Fruit fly (Drosophila melanogaster) whole organism, adult: ENCODE results near the gene CG7179.
"Not testable (repeated sequence)": the region's sequence is repeated elsewhere in the genome, so short reads cannot be mapped to it uniquely, and the experiment has no call there.

ENCODE experiments used
- CG11617 ChIP-seq: fragments of 200-800 bp; sonication (Bioruptor generic); optimal IDR thresholded peaks from 2 replicates; lab custom pipeline; 2017; ENCODE audit warnings: mild to moderate bottlenecking, missing biosample characterization, missing genetic modification reagents, missing genetic modification characterization
- CG12768 ChIP-seq: fragments of 200-800 bp; sonication (Bioruptor generic); optimal IDR thresholded peaks from 2 replicates; lab custom pipeline; 2017; ENCODE audit warnings: missing biosample characterization, missing genetic modification characterization, mild to moderate bottlenecking, moderate library complexity, missing genetic modification reagents
- CG33017 ChIP-seq: fragments of 200-800 bp; sonication (Bioruptor generic); optimal IDR thresholded peaks from 2 replicates; lab custom pipeline; 2018; ENCODE audit warnings: missing biosample characterization, mild to moderate bottlenecking, missing genetic modification characterization, moderate library complexity
- CG7045 ChIP-seq: fragments of 200-800 bp; sonication (Bioruptor generic); optimal IDR thresholded peaks from 2 replicates; lab custom pipeline; 2017; ENCODE audit warnings: missing biosample characterization, mild to moderate bottlenecking, missing genetic modification characterization
- CG7101 ChIP-seq: fragments of 200-800 bp; sonication (Bioruptor generic); optimal IDR thresholded peaks from 2 replicates; lab custom pipeline; 2018; ENCODE audit warnings: missing biosample characterization, mild to moderate bottlenecking, missing genetic modification characterization, moderate library complexity
- Hr96 ChIP-seq: fragments of 200-800 bp; sonication (Bioruptor generic); optimal IDR thresholded peaks from 2 replicates; lab custom pipeline; 2016; ENCODE audit warnings: missing biosample characterization, missing genetic modification characterization
- cic ChIP-seq: fragments of 200-800 bp; sonication (Bioruptor generic); optimal IDR thresholded peaks from 2 replicates; lab custom pipeline; 2017; ENCODE audit warnings: missing biosample characterization, mild to moderate bottlenecking, missing genetic modification characterization, moderate library complexity
- cnc ChIP-seq, 2 experiments: fragments of >200 bp; optimal IDR thresholded peaks; 2 replicates each; lab custom pipeline; 2017
- pad ChIP-seq: fragments of 200-800 bp; sonication (Bioruptor generic); optimal IDR thresholded peaks from 3 replicates; lab custom pipeline; 2017; ENCODE audit warnings: missing biosample characterization, missing genetic modification characterization, mild to moderate bottlenecking, moderate library complexity, missing genetic modification reagents
- toe ChIP-seq: fragments of 200-800 bp; sonication (Bioruptor generic); optimal IDR thresholded peaks from 2 replicates; lab custom pipeline; 2016; ENCODE audit warnings: missing biosample characterization, missing genetic modification characterization

Gene CG7179

dm6 chr2L:7732570-7732969 lies 45.3 kb downstream of the CG7179 start, which contains the start of gene CG13796:
Gene CG13796, minus strand, starts transcription at chr2L:7732670.
- not testable (repeated sequence) for TF ChIP-seq CG7045 (GFP tag; lab: Kevin White, UChicago); CG7101; CG33017

- TF ChIP-seq CG7045 (GFP tag; lab: Kevin White, UChicago), result peak; percentile 13
- no peak for TF ChIP-seq cnc (optimal IDR thresholded peaks at IDR 0.05; lab: Kevin White, UChicago)
- TF ChIP-seq CG11617, result peak; percentile 13
- TF ChIP-seq CG33017, result peak; percentile 52
- TF ChIP-seq pad, result peak; percentile 5
- peak; percentile 46 for TF ChIP-seq Hr96
- no peak for TF ChIP-seq cic (GFP tag; lab: Kevin White, UChicago)
- TF ChIP-seq CG7101, result peak; percentile 51
- TF ChIP-seq CG12768 (GFP tag; lab: Kevin White, UChicago), result peak; percentile 54
- TF ChIP-seq toe (GFP tag; lab: Kevin White, UChicago), result peak; percentile 6
Measured at dm6 chr2L:7726268-7726997, 51.4 kb downstream of the CG7179 start, which contains the start of gene CG13795. Gene CG13795, minus strand, starts transcription at chr2L:7726298.
